Fruit fly (Drosophila melanogaster): Measurements from ENCODE around the gene CG3698.

The CG3698 gene

DNA sequence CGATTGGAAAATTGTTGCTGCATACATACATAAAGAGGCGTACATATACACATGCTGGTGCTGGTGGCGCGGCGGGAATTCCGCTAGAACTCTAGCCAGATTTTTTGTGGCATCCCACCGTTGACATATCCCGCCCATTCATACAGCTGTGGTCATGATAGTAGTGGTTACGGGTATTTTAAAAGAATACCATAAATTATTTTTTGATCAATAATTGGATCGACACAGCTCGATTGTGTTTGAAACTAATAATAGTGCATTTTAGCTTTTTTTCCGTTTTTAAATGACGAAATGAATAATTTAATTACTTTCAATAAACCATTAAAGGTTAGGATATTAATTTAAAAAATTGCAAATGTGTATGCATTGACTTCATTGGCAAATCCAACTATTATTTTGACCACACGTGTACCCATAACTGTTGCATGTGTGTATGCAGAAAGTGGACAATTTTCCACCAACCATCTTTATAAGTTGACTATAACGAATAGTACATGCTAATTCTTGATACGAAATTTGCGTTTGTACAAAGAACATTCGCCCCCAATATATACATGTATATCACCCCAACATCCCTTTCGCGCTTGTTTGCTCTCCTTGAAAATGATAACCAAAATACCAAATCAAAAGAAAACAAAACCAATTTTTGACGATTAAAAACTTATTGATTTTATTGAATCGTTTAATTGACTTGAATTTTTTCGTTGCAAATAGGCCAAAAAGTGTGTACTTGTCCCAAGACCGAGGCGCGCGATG lies 26.1 kb downstream of the CG3698 start (continued):
- TF ChIP-seq pzg (GFP tag; optimal IDR thresholded peaks at IDR 0.05) = peak; percentile 12
- TF ChIP-seq trem (tag; optimal IDR thresholded peaks at IDR 0.05) = peak; percentile 51
- peak; percentile 70 for TF ChIP-seq dmrt11E (tag; optimal IDR thresholded peaks at IDR 0.05)
- TF ChIP-seq Ada2b (GFP tag; IDR thresholded peaks at IDR 0.05) = peak; percentile 82
- no peak for TF ChIP-seq Stat92E (GFP tag; optimal IDR thresholded peaks at IDR 0.05)
- TF ChIP-seq pita (GFP tag; optimal IDR thresholded peaks at IDR 0.05) = no peak
- no peak for TF ChIP-seq CG5180 (GFP tag; optimal IDR thresholded peaks at IDR 0.05)
- peak; percentile 33 for TF ChIP-seq CG8281 (tag; optimal IDR thresholded peaks at IDR 0.05)
- peak; percentile 55 for TF ChIP-seq CG10147 (GFP tag; optimal IDR thresholded peaks at IDR 0.05)
- TF ChIP-seq CG30431 (GFP tag; optimal IDR thresholded peaks at IDR 0.05) = peak; percentile 48
- TF ChIP-seq da (GFP tag; optimal IDR thresholded peaks at IDR 0.05) = no peak
- TF ChIP-seq CG4360 (GFP tag; IDR thresholded peaks at IDR 0.05) = peak; percentile 51; the same call in 1 of the 2 replicates
- peak; percentile 78 for TF ChIP-seq Dek (tag; optimal IDR thresholded peaks at IDR 0.05)
- TF ChIP-seq Fer1 (GFP tag; optimal IDR thresholded peaks at IDR 0.05) = peak; percentile 82
- peak; percentile 62 for TF ChIP-seq Elba2 (GFP tag; optimal IDR thresholded peaks at IDR 0.05)
- peak; percentile 80 for TF ChIP-seq oc (tag; optimal IDR thresholded peaks at IDR 0.05)
- TF ChIP-seq CG6175 (GFP tag; IDR thresholded peaks at IDR 0.05) = no peak; the same call in 2 of the 3 replicates
- TF ChIP-seq knrl (GFP tag; IDR thresholded peaks at IDR 0.05; ENCODE audit: partially characterized antibody) = no peak
- TF ChIP-seq Xrp1 (GFP tag; IDR thresholded peaks at IDR 0.05) = peak; percentile 87
- TF ChIP-seq CG2129 (GFP tag; IDR thresholded peaks at IDR 0.05; ENCODE audit: partially characterized antibody) = no peak
- TF ChIP-seq CG6254 (GFP tag; optimal IDR thresholded peaks at IDR 0.05) = peak; percentile 80
- TF ChIP-seq CG31365 (tag; optimal IDR thresholded peaks at IDR 0.05) = peak; percentile 39
- TF ChIP-seq CG4617 (GFP tag; optimal IDR thresholded peaks at IDR 0.05; ENCODE audit: borderline replicate concordance) = peak; percentile 52
- peak; percentile 23 for TF ChIP-seq stwl (tag; optimal IDR thresholded peaks at IDR 0.05)
- peak; percentile 30 for TF ChIP-seq CG9817 (tag; optimal IDR thresholded peaks at IDR 0.05)
- peak; percentile 76 for TF ChIP-seq CG5245 (GFP tag; optimal IDR thresholded peaks at IDR 0.05)
- peak; percentile 74 for TF ChIP-seq CG18619 (GFP tag; optimal IDR thresholded peaks at IDR 0.05)
- peak; percentile 81 for TF ChIP-seq CG3281 (GFP tag; optimal IDR thresholded peaks at IDR 0.05)
- TF ChIP-seq CG12942 (GFP tag; optimal IDR thresholded peaks at IDR 0.05) = peak; percentile 64
- TF ChIP-seq CG6765 (GFP tag; optimal IDR thresholded peaks at IDR 0.05) = peak; percentile 42
- peak; percentile 40 for TF ChIP-seq Usf (GFP tag; optimal IDR thresholded peaks at IDR 0.05)
- TF ChIP-seq dm (GFP tag; optimal IDR thresholded peaks at IDR 0.05) = no peak
- no peak for TF ChIP-seq CG3838 (GFP tag; optimal IDR thresholded peaks at IDR 0.05)
- TF ChIP-seq pho (GFP tag; optimal IDR thresholded peaks at IDR 0.05) = peak; percentile 59
- TF ChIP-seq Mes4 (GFP tag; optimal IDR thresholded peaks at IDR 0.05) = peak; percentile 24
- peak; percentile 30 for TF ChIP-seq Deaf1 (tag; optimal IDR thresholded peaks at IDR 0.05)
- peak; percentile 82 for TF ChIP-seq PHDP (tag; optimal IDR thresholded peaks at IDR 0.05)
- TF ChIP-seq row (GFP tag; IDR thresholded peaks at IDR 0.05) = peak; percentile 88
- TF ChIP-seq fd64A (GFP tag; optimal IDR thresholded peaks at IDR 0.05) = peak; percentile 46
- TF ChIP-seq Ravus (GFP tag; IDR thresholded peaks at IDR 0.05) = peak; percentile 42; the same call in 1 of the 2 replicates
- TF ChIP-seq Ets65A (GFP tag) = peak; percentile 72
- peak; percentile 76 for TF ChIP-seq CG6689 (GFP tag; IDR thresholded peaks at IDR 0.05)
- no peak for TF ChIP-seq Kr (GFP tag; optimal IDR thresholded peaks at IDR 0.05)
- peak; percentile 49 for TF ChIP-seq nerfin-1 (tag; optimal IDR thresholded peaks at IDR 0.05)
- peak; percentile 53 for TF ChIP-seq HmgD (GFP tag; optimal IDR thresholded peaks at IDR 0.05)
- peak; percentile 42; the same call in 1 of the 2 replicates for TF ChIP-seq CG10321 (GFP tag; IDR thresholded peaks at IDR 0.05)
- TF ChIP-seq CG4282 (GFP tag; optimal IDR thresholded peaks at IDR 0.05) = no peak
- no peak for TF ChIP-seq pan (optimal IDR thresholded peaks at IDR 0.05)
- peak in 1 of 2 experiments; percentile 91 for TF ChIP-seq pan (GFP tag; optimal IDR thresholded peaks at IDR 0.05 in 1 of 2, IDR thresholded peaks at IDR 0.05 in 1 of 2)

All from whole organism, embryonic.